Worm (Caenorhabditis elegans) whole organism, L4 larva: Measurements from ENCODE around the gene T25B2.4.

Experiments
- F10B5.3 ChIP-seq: sonication (generic microtip); optimal IDR thresholded peaks from 2 replicates; lab custom pipeline; 2016; ENCODE audit warnings: mild to moderate bottlenecking, missing genetic modification characterization, missing compliant biosample characterization
- ZK337.2 ChIP-seq: fragments of 200-800 bp; sonication (Bioruptor generic); IDR thresholded peaks from 2 replicates; pipeline ENCODE4 v1.3.6; 2022; ENCODE audit warnings: missing genetic modification reagents, missing genetic modification characterization, missing compliant biosample characterization
- ZK546.5 ChIP-seq, 2 experiments: sonication (generic microtip); optimal IDR thresholded peaks; 2 replicates each; lab custom pipeline; 2017; ENCODE audit warnings: missing biosample characterization in 2 of 2, missing genetic modification characterization in 2 of 2
- ces-1 ChIP-seq: fragments of 150-350 bp; sonication (generic microtip); optimal IDR thresholded peaks from 4 replicates; lab custom pipeline; 2014; ENCODE audit warnings: missing biosample characterization, missing genetic modification reagents, missing genetic modification characterization
- daf-8 ChIP-seq: fragments of 200-800 bp; sonication (Bioruptor generic); IDR thresholded peaks from 2 replicates; pipeline ENCODE4 v1.3.6; 2022; ENCODE audit warnings: missing genetic modification characterization, missing compliant biosample characterization
- lin-15B ChIP-seq: fragments of 150-350 bp; sonication (generic microtip); optimal IDR thresholded peaks from 3 replicates; lab custom pipeline; 2014; ENCODE audit warnings: missing biosample characterization, missing genetic modification characterization
- nhr-48 ChIP-seq: sonication (generic microtip); optimal IDR thresholded peaks from 2 replicates; lab custom pipeline; 2016; ENCODE audit warnings: mild to moderate bottlenecking, missing genetic modification characterization, missing compliant biosample characterization
- nhr-77 ChIP-seq: fragments of 150-350 bp; optimal IDR thresholded peaks from 2 replicates; lab custom pipeline; 2014; ENCODE audit warnings: missing biosample characterization, missing genetic modification characterization
- unc-62 ChIP-seq, 3 experiments: fragments of 150-350 bp in 1 of 3; sonication (generic microtip); optimal IDR thresholded peaks in 2 of 3; peaks in 1 of 3; 1 replicate in 1 of 3; 2 replicates in 2 of 3; lab custom pipeline; 2014 to 2017; ENCODE audit warnings: missing biosample characterization in 3 of 3, missing genetic modification characterization in 3 of 3, missing genetic modification reagents in 3 of 3, missing genotype in 1 of 3
- zip-2 ChIP-seq: fragments of 150-350 bp; optimal IDR thresholded peaks from 2 replicates; lab custom pipeline; 2014; ENCODE audit warnings: missing biosample characterization, missing genetic modification characterization

DNA sequence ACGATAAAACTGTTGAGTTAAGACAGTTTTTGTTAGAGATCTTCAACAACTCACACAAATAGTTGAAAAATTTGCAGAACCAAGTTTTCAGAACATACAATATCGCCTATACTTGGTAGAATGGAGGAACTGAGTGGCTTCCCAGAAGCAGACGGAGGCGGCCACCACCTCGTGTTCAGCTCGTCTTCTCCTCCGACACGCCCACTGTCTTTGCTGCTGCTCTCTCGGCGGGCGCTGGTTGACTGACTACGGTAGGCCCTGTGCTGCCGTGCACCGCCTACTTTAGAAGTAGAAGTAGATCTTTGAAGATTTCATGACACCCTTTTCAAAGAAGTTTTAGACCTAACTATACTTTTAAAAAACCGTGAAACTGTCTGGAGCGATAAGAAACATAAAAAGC, 16.0 kb upstream of the T25B2.4 start:
- no peak for TF ChIP-seq ZK337.2 (GFP tag; lab: Robert Waterston, UW)
- no peak for TF ChIP-seq F10B5.3 (tag; lab: Kevin White, UChicago)
- no peak for TF ChIP-seq ZK546.5 (tag; optimal IDR thresholded peaks at IDR 0.05; lab: Kevin White, UChicago)
- no peak for TF ChIP-seq zip-2 (tag; lab: Kevin White, UChicago)
- TF ChIP-seq ces-1, result no peak
- TF ChIP-seq lin-15B (tag; lab: Kevin White, UChicago), result no peak
- TF ChIP-seq unc-62 (GFP tag; optimal IDR thresholded peaks at IDR 0.05 in 1 of 2; lab: Kevin White, UChicago), result no peak
- no peak for TF ChIP-seq unc-62 (tag; optimal IDR thresholded peaks at IDR 0.05; lab: Kevin White, UChicago)
- TF ChIP-seq nhr-77 (tag; lab: Kevin White, UChicago), result no peak
- no peak for TF ChIP-seq daf-8 (GFP tag; lab: Robert Waterston, UW)
- no peak for TF ChIP-seq nhr-48
